Worm (Caenorhabditis elegans) whole organism, midembryonic: ENCODE data around the gene shc-2.

Source experiments
- T22C8.4 ChIP-seq: fragments of 200-800 bp; sonication (Bioruptor generic); IDR thresholded peaks from 2 replicates; pipeline ENCODE4 v1.3.6; 2022; ENCODE audit warnings: missing genetic modification characterization, missing compliant biosample characterization
- cog-1 ChIP-seq: sonication (generic microtip); optimal IDR thresholded peaks from 2 replicates; lab custom pipeline; 2016; ENCODE audit warnings: missing genetic modification characterization, missing compliant biosample characterization
- flt-1 ChIP-seq: fragments of 200-800 bp; sonication (Bioruptor generic); IDR thresholded peaks from 2 replicates; pipeline ENCODE4 v1.3.6; 2022; ENCODE audit warnings: missing genetic modification characterization, missing compliant biosample characterization
- klf-2 ChIP-seq: fragments of 200-800 bp; sonication (Bioruptor generic); conservative IDR thresholded peaks from 2 replicates; pipeline ENCODE4 v1.3.6; 2022; ENCODE audit warnings: missing genetic modification reagents, missing genetic modification characterization, missing compliant biosample characterization
- med-1 ChIP-seq: sonication (generic microtip); optimal IDR thresholded peaks from 2 replicates; lab custom pipeline; 2017; ENCODE audit warnings: missing genetic modification characterization, mild to moderate bottlenecking, missing compliant biosample characterization, antibody characterized with exemption, missing genetic modification reagents; ENCODE audit not compliant: insufficient read depth
- ref-1 ChIP-seq: fragments of 200-800 bp; sonication (Bioruptor generic); conservative IDR thresholded peaks from 2 replicates; pipeline ENCODE4 v1.3.6; 2022; ENCODE audit warnings: missing genetic modification reagents, missing genetic modification characterization, missing compliant biosample characterization
- tab-1 ChIP-seq: fragments of 200-800 bp; sonication (Bioruptor generic); IDR thresholded peaks from 2 replicates; pipeline ENCODE4 v1.3.6; 2022; ENCODE audit warnings: missing genetic modification characterization, missing compliant biosample characterization
- ztf-23 ChIP-seq: fragments of 200-800 bp; sonication (Bioruptor generic); IDR thresholded peaks from 2 replicates; pipeline ENCODE4 v1.3.6; 2022; ENCODE audit warnings: missing genetic modification reagents, missing genetic modification characterization, missing compliant biosample characterization
- ztf-29 ChIP-seq: fragments of 200-800 bp; sonication (Bioruptor generic); IDR thresholded peaks from 2 replicates; pipeline ENCODE4 v1.3.6; 2022; ENCODE audit warnings: missing genetic modification reagents, missing genetic modification characterization, missing compliant biosample characterization

The shc-2 gene

DNA sequence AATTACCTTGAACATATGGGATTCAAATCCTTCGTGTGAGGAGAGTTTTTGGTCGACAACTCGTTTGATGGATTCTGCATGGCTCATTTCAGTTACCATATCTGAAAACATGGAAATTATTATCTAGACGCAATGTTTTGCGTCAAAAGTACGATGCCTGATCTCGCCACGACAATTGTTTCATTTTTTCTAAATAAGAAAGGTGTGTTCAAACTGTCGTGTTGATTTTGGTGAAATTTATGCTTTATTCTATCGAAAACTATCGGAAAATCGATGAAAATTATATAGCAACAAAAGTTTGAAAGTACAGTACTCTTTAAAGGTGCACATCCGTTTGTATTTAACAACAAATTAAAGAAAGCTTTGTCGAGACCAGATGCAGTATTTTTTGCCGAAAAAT lies 27.9 kb upstream of the shc-2 start, which contains the start of gene cblc-1:
TSS of gene cblc-1 (minus strand) at position 101 of the 400 bp plus-strand sequence.
- TF ChIP-seq ref-1: no peak
- no peak for TF ChIP-seq klf-2
- TF ChIP-seq T22C8.4 (GFP tag; lab: Robert Waterston, UW): no peak
- no peak for TF ChIP-seq ztf-29
- no peak for TF ChIP-seq flt-1 (GFP tag; lab: Robert Waterston, UW)
- no peak for TF ChIP-seq ztf-23
- TF ChIP-seq cog-1 (tag; lab: Kevin White, UChicago): no peak
- no peak for TF ChIP-seq tab-1 (GFP tag; lab: Robert Waterston, UW)
- no peak for TF ChIP-seq med-1 (GFP tag; lab: Kevin White, UChicago)

DNA sequence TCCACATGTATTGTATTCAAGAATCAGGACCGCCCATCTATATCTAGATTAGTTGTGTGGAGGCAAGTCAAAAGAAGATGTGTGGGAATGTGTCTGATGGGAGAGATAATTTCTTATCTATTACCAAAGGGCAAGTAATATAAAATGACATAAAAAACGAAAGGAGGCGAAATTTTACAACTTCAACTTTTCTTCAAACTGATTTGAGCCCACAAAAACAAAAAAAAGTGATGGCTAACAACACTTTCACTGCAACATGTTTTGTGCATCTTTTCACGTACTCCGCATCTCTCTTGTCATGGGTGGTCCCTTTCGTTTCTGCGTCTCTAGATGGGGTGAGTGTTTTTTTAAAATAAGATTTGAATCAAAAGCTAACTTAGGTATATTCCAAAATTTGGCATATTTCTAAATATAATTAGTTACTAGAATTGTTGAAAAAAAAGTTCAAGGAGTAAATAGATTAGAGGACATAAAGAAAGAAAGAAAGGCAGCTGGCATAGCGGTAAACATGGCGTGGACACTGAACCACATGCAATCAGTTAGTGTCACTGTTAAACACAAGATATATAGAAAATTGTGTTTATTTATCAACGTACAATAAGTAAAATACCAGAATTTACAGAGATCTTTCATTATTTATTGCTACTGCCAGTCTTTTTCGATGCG lies 27.3 kb upstream of the shc-2 start, which contains the start of gene ZK546.19:
TSS of gene ZK546.19 (plus strand) at position 186 of the 666 bp plus-strand sequence.
- TF ChIP-seq ztf-29: no peak
- TF ChIP-seq cog-1 (tag; lab: Kevin White, UChicago): no peak
- TF ChIP-seq tab-1 (GFP tag; lab: Robert Waterston, UW): no peak
- TF ChIP-seq ztf-23: no peak
- TF ChIP-seq ref-1: no peak

DNA sequence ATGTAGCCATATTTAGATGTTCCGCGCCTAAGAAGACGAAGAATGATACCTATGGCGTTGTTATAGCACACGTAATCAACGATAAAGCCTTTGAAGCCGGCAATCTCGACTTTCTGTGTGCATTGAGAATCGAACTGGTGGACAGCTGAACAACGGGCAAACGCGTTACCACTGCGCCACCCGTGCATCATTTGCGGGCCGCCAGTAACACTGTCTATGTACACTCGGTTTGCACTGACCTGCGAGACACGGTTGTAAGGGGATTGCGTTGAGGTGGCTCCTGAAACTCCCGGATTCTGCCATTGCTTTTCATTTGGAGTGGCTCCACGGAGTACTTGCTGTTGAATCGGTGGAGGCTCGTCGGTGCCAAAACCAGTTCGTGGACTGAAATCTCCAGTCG lies 26.6 kb upstream of the shc-2 start:
- TF ChIP-seq ztf-29 (peak; percentile 90), tab-1 (GFP tag; lab: Robert Waterston, UW) (peak; percentile 88), T22C8.4 (GFP tag; lab: Robert Waterston, UW) (peak; percentile 42), med-1 (GFP tag; lab: Kevin White, UChicago) (peak; percentile 27), klf-2 (peak; percentile 51; the same call in 1 of the 2 replicates), flt-1 (GFP tag; lab: Robert Waterston, UW) (peak; percentile 93), ref-1 (peak; percentile 66), cog-1 (tag; lab: Kevin White, UChicago) (peak; percentile 71), ztf-23 (peak; percentile 80)

DNA sequence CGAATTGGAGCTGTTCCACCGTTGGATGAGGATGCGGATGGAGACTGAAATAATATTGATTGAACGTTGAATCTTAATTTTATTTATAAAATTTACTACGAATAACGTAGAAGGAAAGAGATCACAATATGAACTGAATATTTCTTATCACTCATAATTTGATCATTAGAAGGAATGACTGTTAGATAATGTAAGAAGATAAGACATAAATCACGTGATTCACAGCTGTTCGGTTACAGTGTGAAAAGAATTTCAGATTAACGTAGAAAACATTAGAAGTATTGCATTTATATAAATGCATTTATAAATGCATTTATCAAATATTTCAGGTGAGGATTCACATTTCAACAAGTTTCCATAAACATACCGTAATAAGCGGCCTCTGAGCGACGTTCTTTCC lies 26.1 kb upstream of the shc-2 start:
- TF ChIP-seq ztf-23: no peak
- TF ChIP-seq cog-1 (tag; lab: Kevin White, UChicago): no peak
- TF ChIP-seq tab-1 (GFP tag; lab: Robert Waterston, UW): no peak
- TF ChIP-seq ztf-29: no peak
- no peak for TF ChIP-seq klf-2
- TF ChIP-seq flt-1 (GFP tag; lab: Robert Waterston, UW): no peak
- no peak for TF ChIP-seq T22C8.4 (GFP tag; lab: Robert Waterston, UW)
- TF ChIP-seq med-1 (GFP tag; lab: Kevin White, UChicago): no peak
- TF ChIP-seq ref-1: no peak

DNA sequence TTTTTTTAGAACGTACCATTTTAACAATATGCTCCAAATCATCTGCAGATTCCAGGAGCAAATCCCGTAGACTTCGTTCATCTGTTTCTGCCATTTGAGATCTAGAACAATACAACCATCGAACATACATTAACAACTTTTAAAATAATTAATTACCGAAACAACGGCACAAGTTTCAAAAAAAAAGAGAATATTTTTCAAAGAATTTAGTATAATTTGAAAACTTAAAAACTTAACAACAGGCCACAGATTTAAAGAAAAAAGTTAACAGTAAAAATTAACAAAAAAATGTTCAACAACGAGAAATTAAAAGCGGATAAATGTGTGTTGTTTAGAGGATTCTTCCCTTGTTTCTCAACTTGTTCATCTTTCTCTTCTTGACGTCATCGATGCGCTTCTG lies 25.1 kb upstream of the shc-2 start, which contains the start of gene mdt-4:
TSS of gene mdt-4 (minus strand) at position 101 of the 400 bp plus-strand sequence.
- TF ChIP-seq T22C8.4 (GFP tag; lab: Robert Waterston, UW): no peak
- TF ChIP-seq tab-1 (GFP tag; lab: Robert Waterston, UW): no peak
- no peak for TF ChIP-seq ref-1
- TF ChIP-seq flt-1 (GFP tag; lab: Robert Waterston, UW): no peak
- no peak for TF ChIP-seq ztf-23
- TF ChIP-seq cog-1 (tag; lab: Kevin White, UChicago): no peak
- TF ChIP-seq ztf-29: no peak
- TF ChIP-seq klf-2: no peak
- TF ChIP-seq med-1 (GFP tag; lab: Kevin White, UChicago): no peak

DNA sequence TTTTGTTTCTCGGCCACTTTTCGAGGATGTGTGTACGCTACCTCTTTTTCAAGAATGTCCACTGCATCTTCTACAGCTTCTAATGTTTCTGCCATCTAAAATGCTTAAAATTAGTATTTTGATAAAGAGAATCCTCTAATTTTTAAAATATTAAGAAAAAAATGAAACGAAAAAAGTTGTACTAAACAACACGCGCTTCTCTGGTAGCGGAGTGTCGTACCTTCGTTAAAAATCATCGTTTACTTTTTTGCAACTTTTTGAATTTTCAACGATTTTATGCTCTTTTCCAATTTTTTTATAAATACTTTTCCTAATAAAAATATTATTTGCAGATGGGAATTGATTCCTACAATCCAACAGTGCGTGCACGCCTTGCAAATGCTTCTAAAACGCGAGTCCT lies 23.3 kb upstream of the shc-2 start, which contains the start of the genes gldi-11 and ZK546.2:
TSS of gene gldi-11 (minus strand) at position 95 of the 400 bp plus-strand sequence.
TSS of gene ZK546.2 (plus strand) at position 333 of the 400 bp plus-strand sequence.
- TF ChIP-seq cog-1 (tag; lab: Kevin White, UChicago) (no peak), ztf-29 (no peak), med-1 (GFP tag; lab: Kevin White, UChicago) (no peak), ztf-23 (no peak), tab-1 (GFP tag; lab: Robert Waterston, UW) (no peak), ref-1 (no peak), klf-2 (no peak), flt-1 (GFP tag; lab: Robert Waterston, UW) (no peak), T22C8.4 (GFP tag; lab: Robert Waterston, UW) (no peak)

DNA sequence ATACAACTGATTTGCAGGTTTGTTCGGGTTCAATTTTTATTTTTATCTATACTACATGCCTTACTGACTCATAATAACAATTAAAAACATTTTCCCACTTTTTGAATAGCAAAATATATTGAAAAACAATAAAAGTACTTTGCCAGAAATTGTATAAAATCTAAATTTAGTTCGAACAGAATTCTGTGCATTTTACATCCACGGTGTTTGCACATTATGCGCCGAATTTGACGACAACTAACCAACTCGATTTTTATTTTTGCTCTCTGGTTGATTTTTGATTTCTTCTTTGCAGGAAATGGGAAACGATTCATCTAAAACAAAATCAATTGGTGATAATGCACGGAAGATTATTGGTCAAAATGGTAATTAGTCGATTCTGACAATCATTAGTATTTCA lies 22.2 kb upstream of the shc-2 start:
- TF ChIP-seq cog-1 (tag; lab: Kevin White, UChicago): no peak

DNA sequence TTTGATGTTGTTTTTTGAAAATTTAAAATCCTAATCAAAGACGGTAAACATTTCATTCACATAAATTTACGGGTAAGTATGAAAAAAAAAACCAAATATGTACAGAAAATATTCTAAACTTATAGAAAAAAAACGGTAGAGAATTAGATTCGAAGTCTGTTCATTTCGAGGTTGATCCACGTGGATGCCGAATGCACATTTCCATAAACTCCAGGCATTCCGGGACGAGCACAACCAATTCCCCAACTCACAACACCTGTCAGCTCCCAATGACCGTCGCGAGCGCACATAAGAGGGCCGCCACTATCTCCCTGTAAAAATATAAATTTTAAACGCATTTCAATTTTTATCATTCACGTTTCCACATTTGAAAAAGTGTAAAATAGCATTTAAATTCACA lies 20.8 kb upstream of the shc-2 start:
- TF ChIP-seq ztf-29: no peak
- no peak for TF ChIP-seq klf-2
- no peak for TF ChIP-seq ref-1
- no peak for TF ChIP-seq med-1 (GFP tag; lab: Kevin White, UChicago)
- no peak for TF ChIP-seq T22C8.4 (GFP tag; lab: Robert Waterston, UW)
- no peak for TF ChIP-seq cog-1 (tag; lab: Kevin White, UChicago)
- TF ChIP-seq ztf-23: 0 out of 2 replicates have a peak, but pooled peaks have one; percentile 15
- TF ChIP-seq tab-1 (GFP tag; lab: Robert Waterston, UW): no peak

DNA sequence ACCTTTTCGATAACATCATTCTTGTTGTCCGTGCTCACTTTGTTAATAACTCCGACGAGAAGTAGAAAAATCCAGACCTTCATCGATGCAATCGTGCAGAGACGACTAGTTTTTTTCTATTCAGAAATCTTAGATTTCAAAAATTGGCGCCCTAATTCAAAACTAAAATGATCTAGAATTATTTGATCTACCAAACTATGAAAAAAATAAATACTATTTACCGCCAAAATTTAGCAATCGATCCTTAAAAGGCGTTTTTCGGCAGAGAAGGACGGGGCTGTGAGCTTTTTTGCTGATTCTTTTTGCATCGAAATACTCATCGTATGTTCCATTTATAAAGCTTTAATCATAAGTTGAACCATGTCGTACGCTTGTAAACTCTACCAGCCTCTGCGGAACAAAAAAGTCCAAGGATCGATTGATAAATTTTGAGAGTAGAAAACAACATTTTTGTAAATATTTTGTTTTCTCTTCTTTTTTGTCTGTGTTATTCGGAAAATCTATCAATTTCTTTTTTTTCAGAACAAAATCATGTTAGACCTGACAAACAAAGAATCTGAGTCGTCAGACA lies 19.5 kb upstream of the shc-2 start, which contains the start of the genes try-1 and zyg-12:
TSS of gene try-1 (minus strand) at position 148 of the 571 bp plus-strand sequence.
TSS of gene zyg-12 (plus strand) at position 521 of the 571 bp plus-strand sequence.
- TF ChIP-seq tab-1 (GFP tag; lab: Robert Waterston, UW) (no peak), cog-1 (tag; lab: Kevin White, UChicago) (no peak), klf-2 (no peak), ztf-23 (no peak), T22C8.4 (GFP tag; lab: Robert Waterston, UW) (no peak), ref-1 (no peak), ztf-29 (no peak), med-1 (GFP tag; lab: Kevin White, UChicago) (no peak), flt-1 (GFP tag; lab: Robert Waterston, UW) (no peak)

DNA sequence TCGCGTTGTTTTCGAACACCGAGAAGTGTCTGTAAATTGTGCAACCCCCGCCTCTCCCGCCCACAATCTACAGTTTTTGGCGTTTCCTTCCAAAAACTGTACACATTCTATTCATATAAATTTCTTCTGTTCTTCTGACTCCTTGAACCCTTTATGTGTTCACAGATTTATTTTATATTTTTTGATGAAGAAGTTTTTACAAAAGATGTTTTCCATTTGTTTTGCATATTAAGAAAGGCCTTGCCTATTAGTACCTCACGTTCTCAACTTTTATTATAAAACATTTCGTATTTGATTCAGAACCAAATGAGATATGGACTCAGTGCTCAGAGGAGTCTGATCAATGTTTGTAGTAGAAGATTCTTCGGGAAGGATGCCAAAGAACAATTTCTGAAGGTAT lies 15.7 kb upstream of the shc-2 start, which contains the start of gene ndx-3:
TSS of gene ndx-3 (plus strand) at position 301 of the 400 bp plus-strand sequence.
- TF ChIP-seq ztf-23 (no peak), med-1 (GFP tag; lab: Kevin White, UChicago) (no peak), ztf-29 (no peak), T22C8.4 (GFP tag; lab: Robert Waterston, UW) (no peak), cog-1 (tag; lab: Kevin White, UChicago) (no peak), flt-1 (GFP tag; lab: Robert Waterston, UW) (no peak), ref-1 (no peak)
